Worm (Caenorhabditis elegans) whole organism, L4 larva: Measurements from ENCODE around the gene C14C6.3.

Experiments
- T20F7.1 ChIP-seq: fragments of 200-800 bp; sonication (Bioruptor generic); optimal IDR thresholded peaks from 2 replicates; lab custom pipeline; 2018; ENCODE audit warnings: mild to moderate bottlenecking, missing genetic modification characterization, missing compliant biosample characterization
- Y105C5A.15 ChIP-seq: fragments of 200-800 bp; sonication (Bioruptor generic); IDR thresholded peaks from 2 replicates; pipeline ENCODE4 v1.3.6; 2022; ENCODE audit warnings: missing genetic modification characterization, missing compliant biosample characterization
- aly-2 ChIP-seq: sonication (generic microtip); optimal IDR thresholded peaks from 2 replicates; lab custom pipeline; 2018; ENCODE audit warnings: missing biosample characterization, missing genetic modification characterization
- hif-1 ChIP-seq, 2 experiments: sonication (generic microtip); optimal IDR thresholded peaks; 2 replicates each; lab custom pipeline; 2016 to 2017; ENCODE audit warnings: missing compliant biosample characterization in 2 of 2, missing genetic modification characterization in 2 of 2, missing genetic modification reagents in 2 of 2, missing genotype in 2 of 2, mild to moderate bottlenecking in 1 of 2
- mep-1 ChIP-seq: fragments of 150-350 bp; sonication (generic microtip); optimal IDR thresholded peaks from 3 replicates; lab custom pipeline; 2014; ENCODE audit warnings: missing biosample characterization, missing genetic modification characterization
- pha-4 ChIP-seq, 2 experiments: fragments of 150-350 bp in 1 of 2; fragments of 200-800 bp in 1 of 2; sonication (Bioruptor generic) in 1 of 2; IDR thresholded peaks in 1 of 2; optimal IDR thresholded peaks in 1 of 2; 2 replicates each; pipeline versions ENCODE4 v1.3.6 to Lab custom; 2014 to 2022; ENCODE audit warnings: missing genetic modification characterization in 2 of 2, missing genetic modification reagents in 2 of 2, missing biosample characterization in 1 of 2, missing compliant biosample characterization in 1 of 2
- sdz-12 ChIP-seq: fragments of 200-800 bp; sonication (Bioruptor generic); optimal IDR thresholded peaks from 2 replicates; lab custom pipeline; 2018; ENCODE audit warnings: mild to moderate bottlenecking, missing genetic modification characterization, missing compliant biosample characterization
- snpc-4 ChIP-seq: fragments of 150-350 bp; optimal IDR thresholded peaks from 2 replicates; lab custom pipeline; 2014; ENCODE audit warnings: missing biosample characterization, missing genetic modification characterization
- unc-130 ChIP-seq: sonication (generic microtip); optimal IDR thresholded peaks from 2 replicates; lab custom pipeline; 2016; ENCODE audit warnings: missing genetic modification reagents, missing genetic modification characterization, missing compliant biosample characterization
- zfp-2 ChIP-seq: sonication (generic microtip); optimal IDR thresholded peaks from 2 replicates; lab custom pipeline; 2016; ENCODE audit warnings: mild to moderate bottlenecking, missing genetic modification characterization, missing compliant biosample characterization

DNA sequence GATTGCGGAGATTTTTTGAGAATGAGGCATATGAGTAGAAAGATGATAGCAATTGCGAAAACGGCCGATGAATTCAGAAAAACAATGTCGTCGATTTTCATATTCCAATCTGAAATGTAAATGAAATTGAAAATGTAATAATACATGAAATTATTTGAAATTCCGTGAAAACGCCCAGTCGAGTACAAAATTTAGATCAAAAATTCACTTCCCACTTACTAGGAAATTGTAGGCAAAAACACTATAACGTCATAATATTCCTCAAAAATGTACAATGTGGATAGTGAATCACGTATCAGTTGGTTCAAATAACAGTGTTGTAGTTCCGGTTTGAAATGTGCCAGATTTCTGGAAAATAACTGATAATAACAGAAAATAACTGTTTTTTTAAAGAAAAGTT lies 42.0 kb upstream of the C14C6.3 start, which contains the start of gene str-256:
- TF ChIP-seq mep-1 (no peak), snpc-4 (tag; lab: Kevin White, UChicago) (no peak), hif-1 (tag; optimal IDR thresholded peaks at IDR 0.05; lab: Kevin White, UChicago) (no peak), zfp-2 (tag; lab: Kevin White, UChicago) (no peak), sdz-12 (GFP tag; lab: Kevin White, UChicago) (no peak), pha-4 (GFP tag; IDR thresholded peaks at IDR 0.05; lab: Robert Waterston, UW) (no peak), pha-4 (tag; optimal IDR thresholded peaks at IDR 0.05; lab: Kevin White, UChicago) (no peak), T20F7.1 (GFP tag; lab: Kevin White, UChicago) (no peak), Y105C5A.15 (GFP tag; lab: Robert Waterston, UW) (no peak), aly-2 (tag; lab: Kevin White, UChicago) (no peak), unc-130 (GFP tag; lab: Kevin White, UChicago) (no peak)
